Fruit fly (Drosophila melanogaster): ENCODE results near the gene Hyls1.

DNA sequence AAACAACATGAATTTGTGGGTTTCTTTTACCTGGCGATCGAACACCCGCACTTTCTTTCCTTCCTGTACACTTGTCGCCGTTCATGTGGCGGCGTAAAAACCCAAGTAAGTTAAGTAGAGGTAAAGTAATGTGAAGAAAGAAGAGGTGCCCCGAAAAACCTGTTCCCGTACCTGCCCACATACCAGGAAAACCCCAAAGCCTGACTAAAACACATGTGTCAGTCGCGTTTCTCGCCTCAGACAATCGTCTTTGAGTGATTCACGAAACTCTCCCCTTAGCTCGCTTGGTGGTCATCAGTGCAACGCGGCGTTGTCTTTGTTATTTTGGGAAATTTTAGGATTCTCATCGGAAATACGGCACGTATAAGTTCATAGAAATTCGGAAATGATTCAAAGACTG lies 28.9 kb downstream of the Hyls1 start:
- TF ChIP-seq pan (optimal IDR thresholded peaks at IDR 0.05) = no peak
- TF ChIP-seq EcR (GFP tag; optimal IDR thresholded peaks at IDR 0.05) = no peak
- no peak for TF ChIP-seq CG8478 (optimal IDR thresholded peaks at IDR 0.05)
- no peak for TF ChIP-seq Dll (optimal IDR thresholded peaks at IDR 0.05)
- TF ChIP-seq psq (optimal IDR thresholded peaks at IDR 0.05) = no peak

Data from whole organism.